Worm (Caenorhabditis elegans) whole organism, L2 larva: Measurements from ENCODE around the gene elt-1.
A peak's percentile ranks its signal among the peaks of the same experiment; 100 is the strongest.
"Not testable (repeated sequence)": the region's sequence is repeated elsewhere in the genome, so short reads cannot be mapped to it uniquely, and the experiment has no call there.

Experiments used
- F13H6.1 ChIP-seq: sonication (generic microtip); optimal IDR thresholded peaks from 2 replicates; lab custom pipeline; 2016; ENCODE audit warnings: missing genetic modification characterization, missing compliant biosample characterization
- R02D3.7 ChIP-seq: fragments of 150-350 bp; optimal IDR thresholded peaks from 2 replicates; lab custom pipeline; 2014; ENCODE audit warnings: missing biosample characterization, missing genetic modification characterization
- Y55F3AM.14 ChIP-seq: fragments of 200-800 bp; sonication (Bioruptor generic); optimal IDR thresholded peaks from 2 replicates; lab custom pipeline; 2018; ENCODE audit warnings: mild to moderate bottlenecking, missing genetic modification characterization, missing compliant biosample characterization
- alr-1 ChIP-seq: fragments of 150-350 bp; optimal IDR thresholded peaks from 2 replicates; lab custom pipeline; 2014; ENCODE audit warnings: missing biosample characterization, missing genetic modification characterization
- aly-2 ChIP-seq: fragments of 150-350 bp; optimal IDR thresholded peaks from 2 replicates; lab custom pipeline; 2014; ENCODE audit warnings: missing biosample characterization, missing genetic modification characterization
- crh-2 ChIP-seq: sonication (generic microtip); optimal IDR thresholded peaks from 2 replicates; lab custom pipeline; 2017; ENCODE audit warnings: missing biosample characterization, missing genetic modification characterization
- dmd-4 ChIP-seq: sonication (generic microtip); optimal IDR thresholded peaks from 2 replicates; lab custom pipeline; 2017; ENCODE audit warnings: missing biosample characterization, missing genetic modification characterization
- elt-1 ChIP-seq: fragments of 150-350 bp; optimal IDR thresholded peaks from 2 replicates; lab custom pipeline; 2014; ENCODE audit warnings: missing biosample characterization, missing genetic modification characterization
- elt-3 ChIP-seq: sonication (generic microtip); optimal IDR thresholded peaks from 2 replicates; lab custom pipeline; 2017; ENCODE audit warnings: missing biosample characterization, missing genetic modification characterization
- fos-1 ChIP-seq: fragments of 150-350 bp; optimal IDR thresholded peaks from 2 replicates; lab custom pipeline; 2014; ENCODE audit warnings: missing biosample characterization, missing genetic modification characterization
- gmeb-1 ChIP-seq: fragments of 150-350 bp; optimal IDR thresholded peaks from 2 replicates; lab custom pipeline; 2014; ENCODE audit warnings: missing biosample characterization, missing genetic modification characterization
- lin-11 ChIP-seq: fragments of 150-350 bp; sonication (generic microtip); optimal IDR thresholded peaks from 2 replicates; lab custom pipeline; 2014; ENCODE audit warnings: missing biosample characterization, missing genetic modification characterization, inconsistent platforms, mixed read lengths
- lin-13 ChIP-seq: fragments of 150-350 bp; optimal IDR thresholded peaks from 2 replicates; lab custom pipeline; 2014; ENCODE audit warnings: missing biosample characterization, missing genetic modification reagents, missing genetic modification characterization
- lin-39 ChIP-seq: fragments of 150-350 bp; optimal IDR thresholded peaks from 2 replicates; lab custom pipeline; 2014; ENCODE audit warnings: missing biosample characterization, missing genetic modification reagents, missing genetic modification characterization
- mdl-1 ChIP-seq, 2 experiments: fragments of 150-350 bp in 1 of 2; sonication (generic microtip) in 1 of 2; optimal IDR thresholded peaks; 2 replicates each; lab custom pipeline; 2017; ENCODE audit warnings: missing biosample characterization in 2 of 2, missing genetic modification characterization in 2 of 2
- nhr-10 ChIP-seq: sonication (generic microtip); optimal IDR thresholded peaks from 2 replicates; lab custom pipeline; 2017; ENCODE audit warnings: missing biosample characterization, missing genetic modification characterization
- nhr-11 ChIP-seq: fragments of 150-350 bp; optimal IDR thresholded peaks from 2 replicates; lab custom pipeline; 2014; ENCODE audit warnings: missing biosample characterization, missing genetic modification characterization
- nhr-12 ChIP-seq: fragments of 150-350 bp; optimal IDR thresholded peaks from 2 replicates; lab custom pipeline; 2014; ENCODE audit warnings: missing biosample characterization, missing genetic modification characterization
- nhr-129 ChIP-seq: fragments of 150-350 bp; optimal IDR thresholded peaks from 2 replicates; lab custom pipeline; 2014; ENCODE audit warnings: missing biosample characterization, missing genetic modification characterization
- nhr-237 ChIP-seq: fragments of 150-350 bp; optimal IDR thresholded peaks from 2 replicates; lab custom pipeline; 2014; ENCODE audit warnings: missing biosample characterization, missing genetic modification characterization
- nhr-25 ChIP-seq: fragments of 150-350 bp; sonication (generic microtip); optimal IDR thresholded peaks from 3 replicates; lab custom pipeline; 2014; ENCODE audit warnings: missing biosample characterization, missing genetic modification characterization
- nhr-77 ChIP-seq: fragments of 150-350 bp; optimal IDR thresholded peaks from 2 replicates; lab custom pipeline; 2014; ENCODE audit warnings: missing biosample characterization, missing genetic modification characterization
- peb-1 ChIP-seq: fragments of 150-350 bp; optimal IDR thresholded peaks from 2 replicates; lab custom pipeline; 2014; ENCODE audit warnings: missing biosample characterization, missing genetic modification characterization
- sem-4 ChIP-seq: fragments of 150-350 bp; optimal IDR thresholded peaks from 2 replicates; lab custom pipeline; 2014; ENCODE audit warnings: missing biosample characterization, missing genetic modification reagents, missing genetic modification characterization
- skn-1 ChIP-seq: sonication (generic microtip); optimal IDR thresholded peaks from 2 replicates; lab custom pipeline; 2017; ENCODE audit warnings: missing biosample characterization, missing genetic modification characterization
- sma-9 ChIP-seq, 2 experiments: fragments of 150-350 bp in 1 of 2; sonication (generic microtip) in 1 of 2; optimal IDR thresholded peaks; 2 replicates each; lab custom pipeline; 2014 to 2016; ENCODE audit warnings: missing genetic modification characterization in 2 of 2, mild to moderate bottlenecking in 1 of 2, missing biosample characterization in 1 of 2, missing compliant biosample characterization in 1 of 2, missing genetic modification reagents in 1 of 2, moderate library complexity in 1 of 2
- snpc-4 ChIP-seq: fragments of 150-350 bp; optimal IDR thresholded peaks from 2 replicates; lab custom pipeline; 2014; ENCODE audit warnings: missing biosample characterization, missing genetic modification characterization
- unc-39 ChIP-seq: fragments of 150-350 bp; optimal IDR thresholded peaks from 2 replicates; lab custom pipeline; 2014; ENCODE audit warnings: missing biosample characterization, missing genetic modification characterization
- unc-55 ChIP-seq: fragments of 150-350 bp; sonication (generic microtip); optimal IDR thresholded peaks from 3 replicates; lab custom pipeline; 2014; ENCODE audit warnings: missing biosample characterization, missing genetic modification reagents, missing genetic modification characterization
- ztf-1 ChIP-seq: fragments of 200-800 bp; sonication (Bioruptor generic); conservative IDR thresholded peaks from 2 replicates; pipeline ENCODE4 v1.3.6; 2022; ENCODE audit warnings: missing genetic modification characterization, missing compliant biosample characterization
- ztf-4 ChIP-seq: fragments of 150-350 bp; optimal IDR thresholded peaks from 2 replicates; lab custom pipeline; 2014; ENCODE audit warnings: missing biosample characterization, missing genetic modification characterization

The elt-1 gene

ce11 chrIV:9588784-9589457 is 25.9 kb upstream of the elt-1 start, which contains the start of gene trcs-1:
TSS of gene trcs-1 (minus strand) at chrIV:9588834.
- TF ChIP-seq sma-9 (GFP tag; optimal IDR thresholded peaks at IDR 0.05; lab: Kevin White, UChicago), result no peak
- TF ChIP-seq sma-9 (tag; optimal IDR thresholded peaks at IDR 0.05; lab: Kevin White, UChicago), result no peak
- TF ChIP-seq nhr-12 (tag; lab: Kevin White, UChicago), result no peak
- TF ChIP-seq lin-11 (tag; lab: Kevin White, UChicago), result no peak
- TF ChIP-seq skn-1 (tag; lab: Kevin White, UChicago), result no peak
- no peak for TF ChIP-seq gmeb-1
- no peak for TF ChIP-seq R02D3.7
- no peak for TF ChIP-seq nhr-11 (tag; lab: Kevin White, UChicago)
- no peak for TF ChIP-seq sem-4 (tag; lab: Kevin White, UChicago)
- no peak for TF ChIP-seq dmd-4 (tag; lab: Kevin White, UChicago)
- TF ChIP-seq elt-1 (tag; lab: Kevin White, UChicago), result no peak
- TF ChIP-seq lin-13, result no peak
- no peak for TF ChIP-seq unc-39
- TF ChIP-seq snpc-4, result no peak
- no peak for TF ChIP-seq nhr-10 (tag; lab: Kevin White, UChicago)
- no peak for TF ChIP-seq F13H6.1 (tag; lab: Kevin White, UChicago)
- no peak for TF ChIP-seq mdl-1 (tag; optimal IDR thresholded peaks at IDR 0.05; lab: Kevin White, UChicago)

ce11 chrIV:9592413-9592812 is 22.4 kb upstream of the elt-1 start, which contains the start of gene pei-1:
TSS of gene pei-1 (minus strand) at chrIV:9592513.
- TF ChIP-seq nhr-237 (no peak), unc-55 (GFP tag; lab: Kevin White, UChicago) (no peak), nhr-12 (tag; lab: Kevin White, UChicago) (no peak), lin-11 (tag; lab: Kevin White, UChicago) (no peak), nhr-129 (tag; lab: Kevin White, UChicago) (no peak)

- TF ChIP-seq crh-2 (tag; lab: Kevin White, UChicago) (peak; percentile 60), skn-1 (tag; lab: Kevin White, UChicago) (no peak), gmeb-1 (peak; percentile 32), aly-2 (tag; lab: Kevin White, UChicago) (no peak), fos-1 (tag; lab: Kevin White, UChicago) (peak; percentile 66), nhr-12 (tag; lab: Kevin White, UChicago) (no peak), lin-11 (tag; lab: Kevin White, UChicago) (no peak), dmd-4 (tag; lab: Kevin White, UChicago) (no peak), nhr-11 (tag; lab: Kevin White, UChicago) (no peak), mdl-1 (tag; optimal IDR thresholded peaks at IDR 0.05; lab: Kevin White, UChicago) (peak in 1 of 2 experiments; percentile 21), ztf-1 (GFP tag; lab: Robert Waterston, UW) (no peak), nhr-237 (no peak), nhr-25 (no peak), F13H6.1 (tag; lab: Kevin White, UChicago) (no peak), nhr-10 (tag; lab: Kevin White, UChicago) (no peak), snpc-4 (no peak), nhr-77 (tag; lab: Kevin White, UChicago) (no peak), sma-9 (GFP tag; optimal IDR thresholded peaks at IDR 0.05; lab: Kevin White, UChicago) (peak; percentile 63), sma-9 (tag; optimal IDR thresholded peaks at IDR 0.05; lab: Kevin White, UChicago) (no peak), ztf-4 (tag; lab: Kevin White, UChicago) (no peak)
Measured at ce11 chrIV:9593456-9593855, 21.3 kb upstream of the elt-1 start, which contains the start of gene spp-18. TSS of gene spp-18 (plus strand) at chrIV:9593712.

- TF ChIP-seq lin-39, elt-3, peb-1 (tag; lab: Kevin White, UChicago): not testable (repeated sequence)
Measured at ce11 chrIV:9595779-9596406, 18.9 kb upstream of the elt-1 start, which contains the start of the genes F27C8.3 and F27C8.2. TSS of gene F27C8.3 (minus strand) at chrIV:9595879. TSS of gene F27C8.2 (plus strand) at chrIV:9596356.

ce11 chrIV:9601595-9601994 is 13.2 kb upstream of the elt-1 start, which contains the start of gene aat-1:
TSS of gene aat-1 (minus strand) at chrIV:9601695.
- TF ChIP-seq alr-1 (tag; lab: Kevin White, UChicago) (no peak), Y55F3AM.14 (GFP tag; lab: Kevin White, UChicago) (no peak)
